Fruit fly (Drosophila melanogaster) whole organism, embryonic: ENCODE data around the gene Hsp60B.
A peak's percentile ranks its signal among the peaks of the same experiment; 100 is the strongest.

Source experiments
- Bdp1 ChIP-seq: fragments of 200-800 bp; sonication (Bioruptor generic); optimal IDR thresholded peaks from 3 replicates; lab custom pipeline; 2016; ENCODE audit warnings: missing biosample characterization, missing genetic modification characterization
- Bgb ChIP-seq: fragments of 200-800 bp; sonication (Bioruptor generic); IDR thresholded peaks from 2 replicates; pipeline ENCODE4 v1.3.6; 2022; ENCODE audit warnings: missing biosample characterization, missing genetic modification characterization; ENCODE audit not compliant: partially characterized antibody
- CG11696 ChIP-seq: fragments of 200-800 bp; sonication (Bioruptor generic); IDR thresholded peaks from 2 replicates; pipeline ENCODE4 v1.3.6; 2022; ENCODE audit warnings: missing biosample characterization, missing genetic modification characterization
- CG1233 ChIP-seq: fragments of 200-800 bp; sonication (Bioruptor generic); optimal IDR thresholded peaks from 4 replicates; lab custom pipeline; 2018; ENCODE audit warnings: missing biosample characterization, mild to moderate bottlenecking, missing genetic modification characterization
- CG13424 ChIP-seq: fragments of 200-800 bp; sonication (Bioruptor generic); optimal IDR thresholded peaks from 2 replicates; lab custom pipeline; 2019; ENCODE audit warnings: missing biosample characterization, mild to moderate bottlenecking, missing genetic modification characterization, moderate library complexity
- CG13624 ChIP-seq: fragments of 200-800 bp; sonication (Bioruptor generic); optimal IDR thresholded peaks from 2 replicates; lab custom pipeline; 2016; ENCODE audit warnings: missing biosample characterization, missing genetic modification characterization
- CG15073 ChIP-seq: fragments of 200-800 bp; sonication (Bioruptor generic); optimal IDR thresholded peaks from 2 replicates; lab custom pipeline; 2016; ENCODE audit warnings: missing biosample characterization, missing genetic modification characterization
- CG32532 ChIP-seq: fragments of 200-800 bp; sonication (Bioruptor generic); IDR thresholded peaks from 2 replicates; pipeline ENCODE4 v1.3.6; 2022; ENCODE audit warnings: missing biosample characterization, missing genetic modification characterization
- CG34224 ChIP-seq: fragments of 200-800 bp; sonication (Bioruptor generic); IDR thresholded peaks from 3 replicates; pipeline ENCODE4 v1.3.6; 2022; ENCODE audit warnings: missing biosample characterization, missing genetic modification characterization; ENCODE audit not compliant: partially characterized antibody
- CG4360 ChIP-seq: fragments of 200-800 bp; sonication (Bioruptor generic); IDR thresholded peaks from 2 replicates; pipeline ENCODE4 v1.3.6; 2022; ENCODE audit warnings: missing biosample characterization, missing genetic modification characterization
- CG4854 ChIP-seq: fragments of 200-800 bp; sonication (Bioruptor generic); optimal IDR thresholded peaks from 2 replicates; lab custom pipeline; 2016; ENCODE audit warnings: missing biosample characterization, missing genetic modification characterization, inconsistent platforms
- CG6175 ChIP-seq: fragments of 200-800 bp; sonication (Bioruptor generic); IDR thresholded peaks from 3 replicates; pipeline ENCODE4 v1.3.6; 2022; ENCODE audit warnings: missing biosample characterization, missing genetic modification characterization
- CG8290 ChIP-seq, 3 experiments: fragments of 200-800 bp; sonication (Bioruptor generic); optimal IDR thresholded peaks; 2 replicates each; lab custom pipeline; 2016 to 2019; ENCODE audit warnings: missing biosample characterization in 3 of 3, missing genetic modification characterization in 3 of 3, mild to moderate bottlenecking in 2 of 3, moderate library complexity in 1 of 3
- CG8478 ChIP-seq: fragments of >200 bp; optimal IDR thresholded peaks from 2 replicates; lab custom pipeline; 2018
- CG9437 ChIP-seq: fragments of 200-800 bp; sonication (Bioruptor generic); optimal IDR thresholded peaks from 2 replicates; lab custom pipeline; 2018; ENCODE audit warnings: missing biosample characterization, mild to moderate bottlenecking, missing genetic modification characterization
- Lpt ChIP-seq: fragments of >200 bp; optimal IDR thresholded peaks from 2 replicates; lab custom pipeline; 2018; ENCODE audit warnings: missing biosample characterization, missing genetic modification characterization
- Mes4 ChIP-seq: fragments of 200-800 bp; sonication (Bioruptor generic); optimal IDR thresholded peaks from 2 replicates; lab custom pipeline; 2016; ENCODE audit warnings: missing biosample characterization, missing genetic modification characterization
- Ravus ChIP-seq: fragments of 200-800 bp; sonication (Bioruptor generic); IDR thresholded peaks from 2 replicates; pipeline ENCODE4 v1.3.6; 2022; ENCODE audit warnings: missing biosample characterization, missing genetic modification characterization
- Sox102F ChIP-seq: fragments of 200-800 bp; sonication (Bioruptor generic); optimal IDR thresholded peaks from 2 replicates; lab custom pipeline; 2018; ENCODE audit warnings: missing biosample characterization, mild to moderate bottlenecking, missing genetic modification characterization, moderate library complexity
- Taf1 ChIP-seq: fragments of 200-800 bp; sonication (Bioruptor generic); IDR thresholded peaks from 2 replicates; pipeline ENCODE4 v1.3.6; 2022; ENCODE audit warnings: missing biosample characterization, missing genetic modification characterization
- amos ChIP-seq: fragments of 200-800 bp; sonication (Bioruptor generic); IDR thresholded peaks from 2 replicates; pipeline ENCODE4 v1.3.6; 2022; ENCODE audit warnings: missing biosample characterization, missing genetic modification characterization; ENCODE audit not compliant: partially characterized antibody
- cato ChIP-seq: fragments of 200-800 bp; sonication (Bioruptor generic); optimal IDR thresholded peaks from 2 replicates; lab custom pipeline; 2016; ENCODE audit warnings: missing biosample characterization, missing genetic modification characterization, borderline replicate concordance
- ems ChIP-seq: fragments of 200-800 bp; sonication (Bioruptor generic); optimal IDR thresholded peaks from 3 replicates; lab custom pipeline; 2016; ENCODE audit warnings: missing biosample characterization, missing genetic modification characterization
- ewg ChIP-seq: fragments of 200-800 bp; sonication (Bioruptor generic); optimal IDR thresholded peaks from 3 replicates; lab custom pipeline; 2017; ENCODE audit warnings: mild to moderate bottlenecking, missing biosample characterization, missing genetic modification reagents, missing genetic modification characterization
- eyg ChIP-seq: fragments of 200-800 bp; sonication (Bioruptor generic); optimal IDR thresholded peaks from 3 replicates; lab custom pipeline; 2016; ENCODE audit warnings: missing biosample characterization, missing genetic modification characterization
- fru ChIP-seq: fragments of >200 bp; optimal IDR thresholded peaks from 2 replicates; lab custom pipeline; 2017
- fu2 ChIP-seq: fragments of 200-800 bp; sonication (Bioruptor generic); optimal IDR thresholded peaks from 2 replicates; lab custom pipeline; 2016; ENCODE audit warnings: missing biosample characterization, missing genetic modification characterization
- gce ChIP-seq: fragments of 200-800 bp; sonication (Bioruptor generic); IDR thresholded peaks from 3 replicates; pipeline ENCODE4 v1.3.6; 2022; ENCODE audit warnings: missing biosample characterization, missing genetic modification characterization
- gcm ChIP-seq: fragments of 200-800 bp; sonication (Bioruptor generic); optimal IDR thresholded peaks from 2 replicates; lab custom pipeline; 2019; ENCODE audit warnings: missing biosample characterization, mild to moderate bottlenecking, missing genetic modification characterization, moderate library complexity
- gem ChIP-seq: fragments of 200-800 bp; sonication (Bioruptor generic); optimal IDR thresholded peaks from 2 replicates; lab custom pipeline; 2019; ENCODE audit warnings: missing biosample characterization, mild to moderate bottlenecking, missing genetic modification characterization, moderate library complexity
- gsb-n ChIP-seq: fragments of 200-800 bp; sonication (Bioruptor generic); optimal IDR thresholded peaks from 3 replicates; lab custom pipeline; 2018; ENCODE audit warnings: missing biosample characterization, mild to moderate bottlenecking, missing genetic modification characterization
- hb ChIP-seq: fragments of 200-800 bp; sonication (Bioruptor generic); IDR thresholded peaks from 3 replicates; pipeline ENCODE4 v1.3.6; 2022; ENCODE audit warnings: missing biosample characterization, missing genetic modification characterization; ENCODE audit not compliant: partially characterized antibody
- klu ChIP-seq: fragments of 200-800 bp; sonication (Bioruptor generic); IDR thresholded peaks from 2 replicates; pipeline ENCODE4 v1.3.6; 2022; ENCODE audit warnings: missing biosample characterization, missing genetic modification characterization
- luna ChIP-seq: fragments of 200-800 bp; sonication (Bioruptor generic); optimal IDR thresholded peaks from 2 replicates; lab custom pipeline; 2016; ENCODE audit warnings: missing biosample characterization, missing genetic modification characterization
- maf-S ChIP-seq: fragments of 200-800 bp; sonication (Bioruptor generic); optimal IDR thresholded peaks from 2 replicates; lab custom pipeline; 2016; ENCODE audit warnings: missing biosample characterization, missing genetic modification characterization
- nom ChIP-seq: fragments of 200-800 bp; sonication (Bioruptor generic); optimal IDR thresholded peaks from 2 replicates; lab custom pipeline; 2017; ENCODE audit warnings: missing biosample characterization, missing genetic modification characterization, mild to moderate bottlenecking, moderate library complexity, missing genetic modification reagents
- pho ChIP-seq: fragments of 200-800 bp; sonication (Bioruptor generic); optimal IDR thresholded peaks from 2 replicates; lab custom pipeline; 2016; ENCODE audit warnings: missing biosample characterization, missing genetic modification characterization
- pita ChIP-seq: fragments of 200-800 bp; sonication (Bioruptor generic); optimal IDR thresholded peaks from 2 replicates; lab custom pipeline; 2017; ENCODE audit warnings: missing biosample characterization, mild to moderate bottlenecking, missing genetic modification characterization
- pnt ChIP-seq: fragments of 200-800 bp; sonication (Bioruptor generic); optimal IDR thresholded peaks from 3 replicates; lab custom pipeline; 2016; ENCODE audit warnings: missing biosample characterization, missing genetic modification characterization
- pzg ChIP-seq: fragments of 200-800 bp; sonication (Bioruptor generic); optimal IDR thresholded peaks from 3 replicates; lab custom pipeline; 2018; ENCODE audit warnings: missing biosample characterization, mild to moderate bottlenecking, missing genetic modification characterization, moderate library complexity
- ranshi ChIP-seq: fragments of 200-800 bp; sonication (Bioruptor generic); IDR thresholded peaks from 2 replicates; pipeline ENCODE4 v1.3.6; 2022; ENCODE audit warnings: missing biosample characterization, missing genetic modification characterization
- repo ChIP-seq: fragments of 200-800 bp; sonication (Bioruptor generic); optimal IDR thresholded peaks from 2 replicates; lab custom pipeline; 2016; ENCODE audit warnings: missing biosample characterization, missing genetic modification characterization
- row ChIP-seq: fragments of 200-800 bp; sonication (Bioruptor generic); IDR thresholded peaks from 3 replicates; pipeline ENCODE4 v1.3.6; 2022; ENCODE audit warnings: missing biosample characterization, missing genetic modification characterization
- sima ChIP-seq: fragments of 200-800 bp; sonication (Bioruptor generic); optimal IDR thresholded peaks from 2 replicates; lab custom pipeline; 2016; ENCODE audit warnings: missing biosample characterization, missing genetic modification characterization
- sna ChIP-seq: fragments of 200-800 bp; sonication (Bioruptor generic); IDR thresholded peaks from 2 replicates; pipeline ENCODE4 v1.3.6; 2022; ENCODE audit warnings: missing biosample characterization, missing genetic modification characterization; ENCODE audit not compliant: partially characterized antibody
- stc ChIP-seq: fragments of 200-800 bp; sonication (Bioruptor generic); IDR thresholded peaks from 2 replicates; pipeline ENCODE4 v1.3.6; 2022; ENCODE audit warnings: missing biosample characterization, missing genetic modification characterization
- stwl ChIP-seq: fragments of 200-800 bp; sonication (Bioruptor generic); optimal IDR thresholded peaks from 3 replicates; lab custom pipeline; 2018; ENCODE audit warnings: missing biosample characterization, mild to moderate bottlenecking, missing genetic modification characterization, moderate library complexity
- tio ChIP-seq: fragments of 200-800 bp; sonication (Bioruptor generic); optimal IDR thresholded peaks from 2 replicates; lab custom pipeline; 2017; ENCODE audit warnings: missing biosample characterization, missing genetic modification characterization, inconsistent platforms
- tll ChIP-seq, 2 experiments: fragments of 200-800 bp in 1 of 2; fragments of >200 bp in 1 of 2; sonication (Bioruptor generic) in 1 of 2; optimal IDR thresholded peaks; 2 replicates each; lab custom pipeline; 2017 to 2019; ENCODE audit warnings: missing biosample characterization in 2 of 2, missing genetic modification characterization in 2 of 2, mild to moderate bottlenecking in 1 of 2, moderate library complexity in 1 of 2
- tx ChIP-seq: fragments of 200-800 bp; sonication (Bioruptor generic); optimal IDR thresholded peaks from 2 replicates; lab custom pipeline; 2016; ENCODE audit warnings: missing biosample characterization, missing genetic modification characterization
- wor ChIP-seq: fragments of 200-800 bp; sonication (Bioruptor generic); IDR thresholded peaks from 2 replicates; pipeline ENCODE4 v1.3.6; 2022; ENCODE audit warnings: missing biosample characterization, missing genetic modification characterization
- yki ChIP-seq: fragments of >200 bp; optimal IDR thresholded peaks from 3 replicates; lab custom pipeline; 2018

The Hsp60B gene

dm6 chr2L:715489-715849, 12.7 kb upstream of the Hsp60B start (continued):
- TF ChIP-seq gem (tag; lab: Kevin White, UChicago) (peak; percentile 94), nom (GFP tag; lab: Kevin White, UChicago) (peak; percentile 84), stwl (peak; percentile 44), klu (GFP tag; lab: Robert Waterston, UW) (peak; percentile 51), CG4854 (GFP tag; lab: Kevin White, UChicago) (peak; percentile 60), tx (GFP tag; lab: Kevin White, UChicago) (peak; percentile 73), CG1233 (GFP tag; lab: Kevin White, UChicago) (peak; percentile 62), amos (GFP tag; lab: Robert Waterston, UW) (no peak), pnt (GFP tag; lab: Kevin White, UChicago) (peak; percentile 87), CG13424 (tag; lab: Kevin White, UChicago) (peak; percentile 78), fru (lab: Kevin White, UChicago) (no peak), CG8290 (GFP tag; optimal IDR thresholded peaks at IDR 0.05; lab: Kevin White, UChicago) (peak; percentile 80), CG8290 (tag; optimal IDR thresholded peaks at IDR 0.05; lab: Kevin White, UChicago) (peak in 1 of 2 experiments; percentile 89), fu2 (GFP tag; lab: Kevin White, UChicago) (peak; percentile 55), Taf1 (GFP tag; lab: Robert Waterston, UW) (no peak), Bdp1 (GFP tag; lab: Kevin White, UChicago) (peak; percentile 72), ems (GFP tag; lab: Kevin White, UChicago) (peak; percentile 79), pho (GFP tag; lab: Kevin White, UChicago) (peak; percentile 31), CG11696 (GFP tag; lab: Robert Waterston, UW) (no peak), eyg (peak; percentile 48), pita (GFP tag; lab: Kevin White, UChicago) (no peak), ewg (GFP tag; lab: Kevin White, UChicago) (peak; percentile 86), luna (GFP tag; lab: Kevin White, UChicago) (no peak), repo (GFP tag; lab: Kevin White, UChicago) (peak; percentile 75), CG4360 (GFP tag; lab: Robert Waterston, UW) (peak; percentile 89; the same call in 1 of the 2 replicates), maf-S (GFP tag; lab: Kevin White, UChicago) (peak; percentile 59), stc (GFP tag; lab: Robert Waterston, UW) (peak; percentile 84), gsb-n (tag; lab: Kevin White, UChicago) (peak; percentile 92), CG6175 (GFP tag; lab: Robert Waterston, UW) (no peak), CG32532 (GFP tag; lab: Robert Waterston, UW) (peak; percentile 44), Sox102F (GFP tag; lab: Kevin White, UChicago) (peak; percentile 95), cato (GFP tag; lab: Kevin White, UChicago) (peak; percentile 78), CG9437 (GFP tag; lab: Kevin White, UChicago) (peak; percentile 78), ranshi (GFP tag; lab: Robert Waterston, UW) (peak; percentile 85), hb (GFP tag; lab: Robert Waterston, UW) (no peak), tio (GFP tag; lab: Kevin White, UChicago) (peak; percentile 70), Bgb (GFP tag; lab: Robert Waterston, UW) (no peak), pzg (GFP tag; lab: Kevin White, UChicago) (no peak), Mes4 (GFP tag; lab: Kevin White, UChicago) (peak; percentile 87), row (GFP tag; lab: Robert Waterston, UW) (peak; percentile 92), Lpt (no peak), gcm (GFP tag; lab: Kevin White, UChicago) (peak; percentile 92), Ravus (GFP tag; lab: Robert Waterston, UW) (peak; percentile 24; the same call in 1 of the 2 replicates), CG8478 (no peak), wor (peak; percentile 76), yki (lab: Kevin White, UChicago) (no peak), CG34224 (GFP tag; lab: Robert Waterston, UW) (no peak), tll (GFP tag; optimal IDR thresholded peaks at IDR 0.05; lab: Kevin White, UChicago) (no peak), CG15073 (GFP tag; lab: Kevin White, UChicago) (peak; percentile 44), sna (no peak), CG13624 (GFP tag; lab: Kevin White, UChicago) (peak; percentile 63), gce (peak; percentile 80; the same call in 1 of the 3 replicates), sima (peak; percentile 55)
